Worm (Caenorhabditis elegans) whole organism, late embryonic: ENCODE results near the gene kin-36.

Experiments
- C08G9.2 ChIP-seq: sonication (generic microtip); optimal IDR thresholded peaks from 2 replicates; lab custom pipeline; 2016; ENCODE audit warnings: mild to moderate bottlenecking, missing genetic modification characterization, moderate library complexity, missing compliant biosample characterization
- K02D7.2 ChIP-seq: sonication (generic microtip); optimal IDR thresholded peaks from 2 replicates; lab custom pipeline; 2017; ENCODE audit warnings: mild to moderate bottlenecking, missing genetic modification characterization, missing compliant biosample characterization
- T23F11.4 ChIP-seq: fragments of 200-800 bp; sonication (Bioruptor generic); optimal IDR thresholded peaks from 2 replicates; lab custom pipeline; 2018; ENCODE audit warnings: mild to moderate bottlenecking, missing genetic modification characterization, missing compliant biosample characterization
- ahr-1 ChIP-seq: sonication (generic microtip); optimal IDR thresholded peaks from 2 replicates; lab custom pipeline; 2016; ENCODE audit warnings: missing genetic modification characterization, missing compliant biosample characterization
- ceh-14 ChIP-seq: sonication (generic microtip); optimal IDR thresholded peaks from 2 replicates; lab custom pipeline; 2016; ENCODE audit warnings: missing genotype, missing genetic modification characterization, missing compliant biosample characterization
- ceh-18 ChIP-seq: sonication (generic microtip); optimal IDR thresholded peaks from 2 replicates; lab custom pipeline; 2016; ENCODE audit warnings: missing genetic modification characterization, missing compliant biosample characterization
- ceh-19 ChIP-seq: fragments of 200-800 bp; sonication (Bioruptor generic); optimal IDR thresholded peaks from 2 replicates; lab custom pipeline; 2018; ENCODE audit warnings: mild to moderate bottlenecking, missing genetic modification characterization, missing compliant biosample characterization
- ceh-34 ChIP-seq: sonication (generic microtip); optimal IDR thresholded peaks from 2 replicates; lab custom pipeline; 2016; ENCODE audit warnings: mild to moderate bottlenecking, missing genetic modification characterization, missing compliant biosample characterization
- ceh-48 ChIP-seq: sonication (generic microtip); optimal IDR thresholded peaks from 2 replicates; lab custom pipeline; 2016; ENCODE audit warnings: missing genetic modification characterization, inconsistent platforms, missing compliant biosample characterization
- ceh-6 ChIP-seq: fragments of 200-800 bp; sonication (Bioruptor generic); optimal IDR thresholded peaks from 2 replicates; lab custom pipeline; 2018; ENCODE audit warnings: mild to moderate bottlenecking, missing genetic modification characterization, missing compliant biosample characterization
- ceh-9 ChIP-seq: sonication (generic microtip); optimal IDR thresholded peaks from 2 replicates; lab custom pipeline; 2016; ENCODE audit warnings: mild to moderate bottlenecking, missing genetic modification characterization, inconsistent platforms, missing compliant biosample characterization
- che-1 ChIP-seq: sonication (generic microtip); optimal IDR thresholded peaks from 2 replicates; lab custom pipeline; 2016; ENCODE audit warnings: mild to moderate bottlenecking, missing genetic modification characterization, missing compliant biosample characterization
- dve-1 ChIP-seq: sonication (generic microtip); optimal IDR thresholded peaks from 2 replicates; lab custom pipeline; 2017; ENCODE audit warnings: antibody characterized with exemption, mild to moderate bottlenecking, missing genetic modification characterization, missing compliant biosample characterization
- elt-2 ChIP-seq: sonication (generic microtip); optimal IDR thresholded peaks from 2 replicates; lab custom pipeline; 2016; ENCODE audit warnings: missing genetic modification reagents, missing genetic modification characterization, missing compliant biosample characterization
- elt-4 ChIP-seq: sonication (generic microtip); optimal IDR thresholded peaks from 2 replicates; lab custom pipeline; 2016; ENCODE audit warnings: missing genetic modification characterization, missing compliant biosample characterization
- ets-4 ChIP-seq: sonication (generic microtip); optimal IDR thresholded peaks from 2 replicates; lab custom pipeline; 2016; ENCODE audit warnings: missing genetic modification characterization, missing compliant biosample characterization
- eyg-1 ChIP-seq: sonication (generic microtip); optimal IDR thresholded peaks from 2 replicates; lab custom pipeline; 2016; ENCODE audit warnings: missing genotype, missing genetic modification characterization, missing compliant biosample characterization
- fax-1 ChIP-seq: sonication (generic microtip); optimal IDR thresholded peaks from 2 replicates; lab custom pipeline; 2016; ENCODE audit warnings: missing genotype, missing genetic modification characterization, missing compliant biosample characterization
- fkh-6 ChIP-seq: sonication (generic microtip); optimal IDR thresholded peaks from 2 replicates; lab custom pipeline; 2016; ENCODE audit warnings: missing genetic modification characterization, missing compliant biosample characterization
- hlh-6 ChIP-seq: sonication (generic microtip); optimal IDR thresholded peaks from 2 replicates; lab custom pipeline; 2016; ENCODE audit warnings: missing genotype, missing genetic modification characterization, missing compliant biosample characterization
- hlh-8 ChIP-seq: sonication (generic microtip); optimal IDR thresholded peaks from 2 replicates; lab custom pipeline; 2016; ENCODE audit warnings: missing genotype, missing genetic modification characterization, missing compliant biosample characterization
- mec-3 ChIP-seq: sonication (generic microtip); optimal IDR thresholded peaks from 2 replicates; lab custom pipeline; 2016; ENCODE audit warnings: borderline replicate concordance, missing genetic modification characterization, missing compliant biosample characterization
- nhr-11 ChIP-seq: fragments of 150-350 bp; optimal IDR thresholded peaks from 2 replicates; lab custom pipeline; 2014; ENCODE audit warnings: missing biosample characterization, missing genetic modification characterization
- npax-4 ChIP-seq: sonication (generic microtip); optimal IDR thresholded peaks from 2 replicates; lab custom pipeline; 2016; ENCODE audit warnings: missing genetic modification characterization, missing compliant biosample characterization
- odd-2 ChIP-seq: sonication (generic microtip); optimal IDR thresholded peaks from 2 replicates; lab custom pipeline; 2017; ENCODE audit warnings: antibody characterized with exemption, mild to moderate bottlenecking, missing genetic modification characterization, missing compliant biosample characterization
- pat-9 ChIP-seq: fragments of 200-800 bp; sonication (Bioruptor generic); optimal IDR thresholded peaks from 2 replicates; lab custom pipeline; 2018; ENCODE audit warnings: mild to moderate bottlenecking, missing genetic modification characterization, moderate library complexity, missing compliant biosample characterization
- pax-1 ChIP-seq: fragments of 150-350 bp; optimal IDR thresholded peaks from 2 replicates; lab custom pipeline; 2014; ENCODE audit warnings: missing biosample characterization, missing genetic modification characterization
- pha-2 ChIP-seq: sonication (generic microtip); optimal IDR thresholded peaks from 2 replicates; lab custom pipeline; 2017; ENCODE audit warnings: mild to moderate bottlenecking, missing genetic modification characterization, missing compliant biosample characterization
- pha-4 ChIP-seq: fragments of 150-350 bp; optimal IDR thresholded peaks from 2 replicates; lab custom pipeline; 2018; ENCODE audit warnings: missing biosample characterization, missing genetic modification reagents, missing genetic modification characterization
- pros-1 ChIP-seq: fragments of 150-350 bp; optimal IDR thresholded peaks from 2 replicates; lab custom pipeline; 2014; ENCODE audit warnings: missing biosample characterization, missing genetic modification reagents, missing genetic modification characterization
- rnt-1 ChIP-seq: sonication (generic microtip); optimal IDR thresholded peaks from 2 replicates; lab custom pipeline; 2016; ENCODE audit warnings: missing genetic modification characterization, missing compliant biosample characterization
- sdc-2 ChIP-seq: sonication (generic microtip); optimal IDR thresholded peaks from 2 replicates; lab custom pipeline; 2016; ENCODE audit warnings: missing genotype, missing genetic modification characterization, missing compliant biosample characterization
- sox-2 ChIP-seq: fragments of 200-800 bp; sonication (Bioruptor generic); IDR thresholded peaks from 2 replicates; pipeline ENCODE4 v1.3.6; 2022; ENCODE audit warnings: missing genetic modification reagents, missing genetic modification characterization, missing compliant biosample characterization
- tbx-7 ChIP-seq: sonication (generic microtip); optimal IDR thresholded peaks from 2 replicates; lab custom pipeline; 2016; ENCODE audit warnings: missing genotype, missing genetic modification characterization, missing compliant biosample characterization
- unc-3 ChIP-seq, 2 experiments: fragments of 200-800 bp in 1 of 2; sonication (Bioruptor generic) in 1 of 2; sonication (generic microtip) in 1 of 2; conservative IDR thresholded peaks in 1 of 2; optimal IDR thresholded peaks in 1 of 2; 2 replicates each; pipeline versions ENCODE4 v1.3.6 to Lab custom; 2016 to 2022; ENCODE audit warnings: missing compliant biosample characterization in 2 of 2, missing genetic modification characterization in 2 of 2, missing genetic modification reagents in 1 of 2
- unc-42 ChIP-seq: sonication (generic microtip); optimal IDR thresholded peaks from 2 replicates; lab custom pipeline; 2016; ENCODE audit warnings: missing genotype, missing genetic modification characterization, missing compliant biosample characterization
- unc-86 ChIP-seq: sonication (generic microtip); optimal IDR thresholded peaks from 2 replicates; lab custom pipeline; 2016; ENCODE audit warnings: missing genetic modification characterization, missing compliant biosample characterization
- zip-5 ChIP-seq: sonication (generic microtip); optimal IDR thresholded peaks from 2 replicates; lab custom pipeline; 2016; ENCODE audit warnings: missing genetic modification characterization, missing compliant biosample characterization

Gene kin-36

ce11 chrIV:4655979-4656378 is 22.8 kb upstream of the kin-36 start:
- TF ChIP-seq ceh-34 (tag; lab: Kevin White, UChicago) (peak; percentile 34), fax-1 (tag; lab: Kevin White, UChicago) (no peak), sdc-2 (tag; lab: Kevin White, UChicago) (peak; percentile 53), T23F11.4 (GFP tag; lab: Kevin White, UChicago) (no peak), hlh-6 (tag; lab: Kevin White, UChicago) (peak; percentile 64)

DNA sequence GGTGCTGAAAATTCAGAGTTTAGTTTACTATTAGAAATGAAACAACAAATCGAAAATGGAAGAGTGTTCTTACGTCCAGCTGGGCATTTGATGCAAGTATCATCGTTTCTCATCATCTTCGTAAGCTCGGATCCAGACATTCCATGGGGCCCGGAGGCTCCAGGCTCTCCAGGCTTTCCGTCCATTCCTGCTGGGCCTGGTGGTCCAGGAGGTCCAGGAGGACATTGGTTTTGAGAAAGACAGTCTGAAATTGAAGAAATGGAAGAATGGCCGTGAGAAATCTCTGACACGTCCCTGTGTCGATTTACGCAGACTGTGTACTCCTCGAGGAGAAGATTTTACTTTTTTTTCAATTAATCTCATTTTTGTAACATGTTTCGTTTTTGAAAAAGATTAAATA is 22.4 kb upstream of the kin-36 start:
- TF ChIP-seq pha-2 = no peak
- TF ChIP-seq pax-1 (tag; lab: Kevin White, UChicago) = no peak
- no peak for TF ChIP-seq C08G9.2 (tag; lab: Kevin White, UChicago)
- no peak for TF ChIP-seq che-1 (tag; lab: Kevin White, UChicago)
- TF ChIP-seq pat-9 (tag; lab: Kevin White, UChicago) = no peak
- TF ChIP-seq rnt-1 (tag; lab: Kevin White, UChicago) = no peak
- no peak for TF ChIP-seq T23F11.4 (GFP tag; lab: Kevin White, UChicago)
- no peak for TF ChIP-seq ceh-48 (tag; lab: Kevin White, UChicago)
- TF ChIP-seq tbx-7 = no peak
- TF ChIP-seq ceh-9 (tag; lab: Kevin White, UChicago) = no peak
- TF ChIP-seq pros-1 (tag; lab: Kevin White, UChicago) = no peak
- TF ChIP-seq pha-4 (tag; lab: Kevin White, UChicago) = no peak
- TF ChIP-seq hlh-8 (tag; lab: Kevin White, UChicago) = no peak
- no peak for TF ChIP-seq unc-3 (GFP tag; conservative IDR thresholded peaks at IDR 0.05; lab: Robert Waterston, UW)
- no peak for TF ChIP-seq unc-3 (tag; optimal IDR thresholded peaks at IDR 0.05; lab: Kevin White, UChicago)
- no peak for TF ChIP-seq npax-4

ce11 chrIV:4657874-4658273 is 20.9 kb upstream of the kin-36 start, which contains the start of gene col-111:
Gene col-111, minus strand, starts transcription at chrIV:4657974.
- TF ChIP-seq pax-1 (tag; lab: Kevin White, UChicago) = no peak
- no peak for TF ChIP-seq K02D7.2
- no peak for TF ChIP-seq sox-2 (GFP tag; lab: Robert Waterston, UW)
- TF ChIP-seq ceh-18 (tag; lab: Kevin White, UChicago) = no peak
- no peak for TF ChIP-seq unc-42 (tag; lab: Kevin White, UChicago)
- TF ChIP-seq pha-4 (tag; lab: Kevin White, UChicago) = no peak
- TF ChIP-seq fkh-6 = no peak
- no peak for TF ChIP-seq zip-5
- no peak for TF ChIP-seq npax-4
- TF ChIP-seq elt-2 (tag; lab: Kevin White, UChicago) = no peak
- no peak for TF ChIP-seq unc-86
- TF ChIP-seq sdc-2 (tag; lab: Kevin White, UChicago) = no peak
- TF ChIP-seq elt-4 (tag; lab: Kevin White, UChicago) = no peak
- TF ChIP-seq odd-2 (tag; lab: Kevin White, UChicago) = no peak
- no peak for TF ChIP-seq unc-3 (GFP tag; conservative IDR thresholded peaks at IDR 0.05; lab: Robert Waterston, UW)
- TF ChIP-seq unc-3 (tag; optimal IDR thresholded peaks at IDR 0.05; lab: Kevin White, UChicago) = no peak
- no peak for TF ChIP-seq dve-1 (tag; lab: Kevin White, UChicago)

DNA sequence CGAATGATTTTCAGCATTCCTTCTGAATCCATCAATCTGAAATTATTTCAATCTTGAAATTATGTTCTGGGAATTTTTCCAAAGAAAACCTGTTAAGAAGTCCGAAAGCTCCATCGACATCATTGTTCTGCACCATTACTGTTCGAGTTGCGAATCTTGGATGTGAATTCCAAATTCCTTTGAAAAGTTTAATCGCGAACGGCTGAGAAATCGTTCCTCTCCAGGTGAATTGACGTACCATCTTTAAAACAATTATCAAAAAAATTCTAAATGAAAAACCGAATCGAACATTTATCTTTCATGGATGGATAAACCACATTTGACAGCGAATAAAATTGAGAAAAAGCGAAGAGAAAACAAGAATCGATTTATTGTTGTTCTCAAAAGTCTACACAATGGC is 19.5 kb upstream of the kin-36 start, which contains the start of gene mrps-21:
Gene mrps-21, minus strand, starts transcription at position 241 of the 400 bp plus-strand sequence.
- TF ChIP-seq pha-2 (no peak), eyg-1 (tag; lab: Kevin White, UChicago) (no peak), ets-4 (tag; lab: Kevin White, UChicago) (no peak), ceh-19 (GFP tag; lab: Kevin White, UChicago) (no peak), ceh-6 (GFP tag; lab: Kevin White, UChicago) (no peak), sox-2 (GFP tag; lab: Robert Waterston, UW) (no peak), ceh-14 (tag; lab: Kevin White, UChicago) (no peak), zip-5 (no peak), fax-1 (tag; lab: Kevin White, UChicago) (no peak), elt-4 (tag; lab: Kevin White, UChicago) (no peak), ahr-1 (tag; lab: Kevin White, UChicago) (no peak), pros-1 (tag; lab: Kevin White, UChicago) (no peak), mec-3 (tag; lab: Kevin White, UChicago) (no peak), nhr-11 (tag; lab: Kevin White, UChicago) (no peak), ceh-48 (tag; lab: Kevin White, UChicago) (no peak)
